Comparison of ENCODE assay signal across 1 fruit fly cellular context in the genomic region with DNA sequence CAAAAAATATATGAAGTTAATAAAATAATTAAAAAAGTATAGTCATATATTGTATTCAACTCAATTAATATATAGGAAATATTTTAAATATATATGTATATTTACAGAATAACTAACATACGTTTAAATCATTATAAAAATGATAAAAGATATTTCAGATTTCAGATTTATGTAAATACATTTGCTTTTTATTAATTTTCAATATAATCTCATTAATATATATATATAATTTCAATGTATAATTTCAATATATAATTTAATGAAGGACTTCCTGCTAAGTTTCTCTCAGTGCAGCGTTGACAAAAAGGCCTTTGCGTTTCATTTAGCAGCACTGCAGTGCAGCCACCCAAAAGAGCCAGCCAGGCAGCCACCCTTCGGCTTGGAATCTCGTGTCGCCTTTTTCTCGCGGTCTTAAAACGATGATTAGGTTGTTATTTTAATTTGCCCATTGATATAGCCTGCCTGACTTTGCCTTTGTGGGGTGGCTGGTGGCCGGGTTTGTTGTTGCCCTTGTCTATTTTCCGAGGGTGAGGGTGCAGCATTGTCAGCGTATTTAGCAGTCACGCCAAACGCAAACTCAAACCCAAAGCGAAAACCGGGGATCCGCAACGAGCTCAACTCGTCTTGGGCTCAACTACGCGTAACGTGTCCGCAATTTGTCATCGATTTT.
TF ChIP-seq lines count a peak whose summit lies in the region.

No protein-coding gene starts in this region.

TF ChIP-seq in whole organism, embryonic, 481 proteins besides CTCF, POLR2A, EP300 and RAD21 (continued from another document and continues in another):
- TF ChIP-seq pho (GFP tag; optimal IDR thresholded peaks at IDR 0.05; lab: Kevin White, UChicago) (no peak), grau (tag; optimal IDR thresholded peaks at IDR 0.05; lab: Kevin White, UChicago) (peak; percentile 57), az2 (GFP tag; optimal IDR thresholded peaks at IDR 0.05; lab: Kevin White, UChicago) (peak; percentile 5), nom (GFP tag; optimal IDR thresholded peaks at IDR 0.05; lab: Kevin White, UChicago) (no peak), HmgZ (tag; optimal IDR thresholded peaks at IDR 0.05; lab: Kevin White, UChicago) (no peak), unc-4 (GFP tag; IDR thresholded peaks at IDR 0.05; lab: Robert Waterston, UW; ENCODE audit: partially characterized antibody) (no peak), CG33557 (GFP tag; optimal IDR thresholded peaks at IDR 0.05; lab: Kevin White, UChicago) (peak; percentile 68), Ets97D (GFP tag; optimal IDR thresholded peaks at IDR 0.05; lab: Kevin White, UChicago) (no peak), Nf-YB (GFP tag; optimal IDR thresholded peaks at IDR 0.05; lab: Kevin White, UChicago) (peak; percentile 27), CG14710 (tag; optimal IDR thresholded peaks at IDR 0.05; lab: Kevin White, UChicago) (peak; percentile 72), gsb-n (tag; optimal IDR thresholded peaks at IDR 0.05; lab: Kevin White, UChicago) (peak; percentile 49), dati (GFP tag; IDR thresholded peaks at IDR 0.05; lab: Robert Waterston, UW) (no peak), schlank (tag; optimal IDR thresholded peaks at IDR 0.05; lab: Kevin White, UChicago) (no peak), Dll (GFP tag; IDR thresholded peaks at IDR 0.05; lab: Robert Waterston, UW; ENCODE audit: partially characterized antibody) (no peak), sens (GFP tag; lab: Kevin White, UChicago) (peak; percentile 31), Asciz (GFP tag; optimal IDR thresholded peaks at IDR 0.05; lab: Kevin White, UChicago) (peak; percentile 18), trh (GFP tag; optimal IDR thresholded peaks at IDR 0.05; lab: Kevin White, UChicago) (no peak), D19B (GFP tag; optimal IDR thresholded peaks at IDR 0.05; lab: Kevin White, UChicago) (no peak), CG17568 (GFP tag; optimal IDR thresholded peaks at IDR 0.05; lab: Kevin White, UChicago) (no peak), Med (GFP tag; lab: Kevin White, UChicago) (no peak), CG10543 (GFP tag; optimal IDR thresholded peaks at IDR 0.05; lab: Kevin White, UChicago) (no peak), ro (GFP tag; IDR thresholded peaks at IDR 0.05; lab: Robert Waterston, UW) (no peak), Xrp1 (GFP tag; IDR thresholded peaks at IDR 0.05; lab: Robert Waterston, UW) (peak; percentile 17; the same call in 1 of the 2 replicates), twi (tag; optimal IDR thresholded peaks at IDR 0.05; lab: Kevin White, UChicago) (peak; percentile 4), CG18011 (GFP tag; optimal IDR thresholded peaks at IDR 0.05; lab: Kevin White, UChicago) (no peak), dysf (GFP tag; IDR thresholded peaks at IDR 0.05; lab: Robert Waterston, UW) (no peak), pfk (GFP tag; optimal IDR thresholded peaks at IDR 0.05; lab: Kevin White, UChicago) (no peak), sim (GFP tag; IDR thresholded peaks at IDR 0.05; lab: Robert Waterston, UW) (no peak), CG7745 (tag; optimal IDR thresholded peaks at IDR 0.05; lab: Kevin White, UChicago) (no peak), pum (GFP tag; optimal IDR thresholded peaks at IDR 0.05; lab: Kevin White, UChicago) (no peak), jumu (GFP tag; optimal IDR thresholded peaks at IDR 0.05; lab: Kevin White, UChicago) (no peak), onecut (GFP tag; IDR thresholded peaks at IDR 0.05; lab: Robert Waterston, UW) (0 out of 2 replicates have a peak, but pooled peaks have one; percentile 25), CG9876 (GFP tag; optimal IDR thresholded peaks at IDR 0.05; lab: Kevin White, UChicago) (no peak), H2.0 (GFP tag; IDR thresholded peaks at IDR 0.05; lab: Robert Waterston, UW) (no peak), CG14014 (GFP tag; IDR thresholded peaks at IDR 0.05; lab: Robert Waterston, UW) (no peak), pan (optimal IDR thresholded peaks at IDR 0.05; lab: Kevin White, UChicago) (no peak), pan (GFP tag; optimal IDR thresholded peaks at IDR 0.05 in 1 of 2, IDR thresholded peaks at IDR 0.05 in 1 of 2) (no peak), ap (GFP tag; IDR thresholded peaks at IDR 0.05; lab: Robert Waterston, UW) (no peak), CG15601 (tag; optimal IDR thresholded peaks at IDR 0.05; lab: Kevin White, UChicago) (peak; percentile 51), run (tag; optimal IDR thresholded peaks at IDR 0.05; lab: Kevin White, UChicago) (no peak), CG31365 (tag; optimal IDR thresholded peaks at IDR 0.05; lab: Kevin White, UChicago) (no peak), Abd-B (GFP tag; optimal IDR thresholded peaks at IDR 0.05; lab: Kevin White, UChicago) (no peak), lov (optimal IDR thresholded peaks at IDR 0.05; lab: Kevin White, UChicago) (no peak), lov (GFP tag; IDR thresholded peaks at IDR 0.05; lab: Robert Waterston, UW) (no peak), Aef1 (GFP tag; IDR thresholded peaks at IDR 0.05; lab: Robert Waterston, UW) (no peak), CG13775 (GFP tag; optimal IDR thresholded peaks at IDR 0.05; lab: Kevin White, UChicago) (peak; percentile 43), CkIIα-i1 (GFP tag; IDR thresholded peaks at IDR 0.05; lab: Robert Waterston, UW) (no peak), CG12659 (GFP tag; optimal IDR thresholded peaks at IDR 0.05; lab: Kevin White, UChicago) (peak; percentile 12), Mes4 (GFP tag; optimal IDR thresholded peaks at IDR 0.05; lab: Kevin White, UChicago) (no peak), E2f1 (GFP tag; IDR thresholded peaks at IDR 0.05; lab: Robert Waterston, UW) (no peak), Bdp1 (GFP tag; optimal IDR thresholded peaks at IDR 0.05; lab: Kevin White, UChicago) (no peak), ems (GFP tag; optimal IDR thresholded peaks at IDR 0.05; lab: Kevin White, UChicago) (no peak), CG11504 (tag; optimal IDR thresholded peaks at IDR 0.05; lab: Kevin White, UChicago) (peak; percentile 66), nerfin-2 (GFP tag; IDR thresholded peaks at IDR 0.05; lab: Robert Waterston, UW; ENCODE audit: partially characterized antibody) (no peak), CG6254 (GFP tag; optimal IDR thresholded peaks at IDR 0.05; lab: Kevin White, UChicago) (peak; percentile 36), CG7839 (tag; optimal IDR thresholded peaks at IDR 0.05; lab: Kevin White, UChicago) (peak; percentile 53), CG32772 (GFP tag; IDR thresholded peaks at IDR 0.05; lab: Robert Waterston, UW) (no peak), CHES-1-like (GFP tag; optimal IDR thresholded peaks at IDR 0.05; lab: Kevin White, UChicago) (no peak), sc (optimal IDR thresholded peaks at IDR 0.05; lab: Kevin White, UChicago) (no peak), sc (GFP tag; optimal IDR thresholded peaks at IDR 0.05; lab: Kevin White, UChicago) (peak; percentile 24), lbe (GFP tag; optimal IDR thresholded peaks at IDR 0.05; lab: Kevin White, UChicago) (no peak), CG15073 (GFP tag; optimal IDR thresholded peaks at IDR 0.05; lab: Kevin White, UChicago) (no peak), CG17829 (tag; optimal IDR thresholded peaks at IDR 0.05; lab: Kevin White, UChicago) (peak; percentile 68), H15 (GFP tag; IDR thresholded peaks at IDR 0.05; lab: Robert Waterston, UW) (no peak), CG1832 (GFP tag; optimal IDR thresholded peaks at IDR 0.05; lab: Kevin White, UChicago) (no peak), CG12942 (GFP tag; optimal IDR thresholded peaks at IDR 0.05; lab: Kevin White, UChicago) (no peak), Nf-YC (tag; optimal IDR thresholded peaks at IDR 0.05; lab: Kevin White, UChicago) (peak; percentile 15), zf30C (GFP tag; optimal IDR thresholded peaks at IDR 0.05; lab: Kevin White, UChicago) (peak; percentile 74), CG10959 (GFP tag; IDR thresholded peaks at IDR 0.05; lab: Robert Waterston, UW) (no peak), Opbp (GFP tag; IDR thresholded peaks at IDR 0.05; lab: Robert Waterston, UW; ENCODE audit: partially characterized antibody) (no peak), CG12236 (GFP tag; optimal IDR thresholded peaks at IDR 0.05; lab: Kevin White, UChicago) (no peak), ewg (GFP tag; optimal IDR thresholded peaks at IDR 0.05; lab: Kevin White, UChicago) (no peak), hb (GFP tag; IDR thresholded peaks at IDR 0.05; lab: Robert Waterston, UW; ENCODE audit: partially characterized antibody) (no peak), Hr78 (GFP tag; optimal IDR thresholded peaks at IDR 0.05; lab: Kevin White, UChicago) (no peak), Sox102F (GFP tag; optimal IDR thresholded peaks at IDR 0.05; lab: Kevin White, UChicago) (peak; percentile 35), Chrac-16 (GFP tag; optimal IDR thresholded peaks at IDR 0.05; lab: Kevin White, UChicago) (no peak), CG11695 (GFP tag; IDR thresholded peaks at IDR 0.05; lab: Robert Waterston, UW) (no peak), CG32767 (GFP tag; IDR thresholded peaks at IDR 0.05; lab: Robert Waterston, UW) (no peak), chinmo (GFP tag; IDR thresholded peaks at IDR 0.05; lab: Robert Waterston, UW; ENCODE audit: partially characterized antibody) (no peak), CG30403 (GFP tag; optimal IDR thresholded peaks at IDR 0.05; lab: Kevin White, UChicago) (no peak), CG2202 (tag; optimal IDR thresholded peaks at IDR 0.05; lab: Kevin White, UChicago) (peak; percentile 18), dan (GFP tag; IDR thresholded peaks at IDR 0.05; lab: Robert Waterston, UW) (no peak), Optix (GFP tag; IDR thresholded peaks at IDR 0.05; lab: Robert Waterston, UW) (no peak), eve (GFP tag; optimal IDR thresholded peaks at IDR 0.05; lab: Kevin White, UChicago) (no peak), slp2 (GFP tag; optimal IDR thresholded peaks at IDR 0.05; lab: Kevin White, UChicago) (no peak), wek (GFP tag; optimal IDR thresholded peaks at IDR 0.05; lab: Kevin White, UChicago) (no peak), Sox100B (GFP tag; optimal IDR thresholded peaks at IDR 0.05; lab: Kevin White, UChicago) (peak; percentile 73), CG11247 (GFP tag; IDR thresholded peaks at IDR 0.05; lab: Robert Waterston, UW) (no peak), zfh2 (GFP tag; optimal IDR thresholded peaks at IDR 0.05; lab: Kevin White, UChicago) (no peak), Tbp (GFP tag; optimal IDR thresholded peaks at IDR 0.05; lab: Kevin White, UChicago) (no peak), CG12071 (GFP tag; optimal IDR thresholded peaks at IDR 0.05; lab: Kevin White, UChicago) (no peak), shn (GFP tag; optimal IDR thresholded peaks at IDR 0.05; lab: Kevin White, UChicago) (no peak), cg (GFP tag; optimal IDR thresholded peaks at IDR 0.05; lab: Kevin White, UChicago) (no peak), ttk (GFP tag; IDR thresholded peaks at IDR 0.05; lab: Robert Waterston, UW) (no peak), CG4617 (GFP tag; optimal IDR thresholded peaks at IDR 0.05; lab: Kevin White, UChicago; ENCODE audit: borderline replicate concordance) (no peak), CG11560 (tag; IDR thresholded peaks at IDR 0.05; lab: Robert Waterston, UW) (no peak), zen (tag; optimal IDR thresholded peaks at IDR 0.05; lab: Kevin White, UChicago) (no peak), B-H2 (GFP tag; optimal IDR thresholded peaks at IDR 0.05; lab: Kevin White, UChicago) (no peak), CG1233 (GFP tag; optimal IDR thresholded peaks at IDR 0.05; lab: Kevin White, UChicago) (peak; percentile 14), CG7372 (GFP tag; IDR thresholded peaks at IDR 0.05; lab: Robert Waterston, UW) (no peak), CG12769 (tag; optimal IDR thresholded peaks at IDR 0.05; lab: Kevin White, UChicago) (no peak), bsh (GFP tag; optimal IDR thresholded peaks at IDR 0.05; lab: Kevin White, UChicago) (peak in 1 of 2 experiments; percentile 39), mld (GFP tag; IDR thresholded peaks at IDR 0.05; lab: Robert Waterston, UW; ENCODE audit: partially characterized antibody) (no peak), CG7786 (GFP tag; optimal IDR thresholded peaks at IDR 0.05; lab: Kevin White, UChicago) (no peak), B-H1 (GFP tag; IDR thresholded peaks at IDR 0.05; lab: Robert Waterston, UW) (no peak), CG31224 (GFP tag; IDR thresholded peaks at IDR 0.05; lab: Robert Waterston, UW) (no peak), CG31441 (GFP tag; IDR thresholded peaks at IDR 0.05; lab: Robert Waterston, UW) (peak; percentile 72), CG10209 (GFP tag; optimal IDR thresholded peaks at IDR 0.05; lab: Kevin White, UChicago) (peak; percentile 45), Fer3 (tag; optimal IDR thresholded peaks at IDR 0.05; lab: Kevin White, UChicago) (no peak), tup (GFP tag; optimal IDR thresholded peaks at IDR 0.05; lab: Kevin White, UChicago) (no peak), gcm (GFP tag; optimal IDR thresholded peaks at IDR 0.05; lab: Kevin White, UChicago) (peak; percentile 36), dmrt99B (tag; optimal IDR thresholded peaks at IDR 0.05; lab: Kevin White, UChicago) (peak; percentile 56), CG13424 (tag; optimal IDR thresholded peaks at IDR 0.05; lab: Kevin White, UChicago) (peak; percentile 58), CG16863 (GFP tag; optimal IDR thresholded peaks at IDR 0.05; lab: Kevin White, UChicago) (no peak), Adf1 (GFP tag; IDR thresholded peaks at IDR 0.05; lab: Robert Waterston, UW) (no peak), CG10321 (GFP tag; IDR thresholded peaks at IDR 0.05; lab: Robert Waterston, UW) (0 out of 2 replicates have a peak, but pooled peaks have one; percentile 14), CG17328 (GFP tag; IDR thresholded peaks at IDR 0.05; lab: Robert Waterston, UW) (no peak), chm (GFP tag; IDR thresholded peaks at IDR 0.05; lab: Robert Waterston, UW) (no peak), CG4424 (GFP tag; optimal IDR thresholded peaks at IDR 0.05; lab: Kevin White, UChicago) (peak; percentile 28), inv (GFP tag; IDR thresholded peaks at IDR 0.05; lab: Robert Waterston, UW; ENCODE audit: partially characterized antibody) (no peak), CG6765 (GFP tag; optimal IDR thresholded peaks at IDR 0.05; lab: Kevin White, UChicago) (no peak), fd3F (GFP tag; optimal IDR thresholded peaks at IDR 0.05; lab: Kevin White, UChicago) (no peak), CG14965 (GFP tag; optimal IDR thresholded peaks at IDR 0.05; lab: Kevin White, UChicago; ENCODE audit: borderline replicate concordance) (no peak), toy (GFP tag; IDR thresholded peaks at IDR 0.05; lab: Robert Waterston, UW) (no peak), CG10267 (tag; optimal IDR thresholded peaks at IDR 0.05; lab: Kevin White, UChicago) (peak; percentile 61), CG3995 (GFP tag; optimal IDR thresholded peaks at IDR 0.05; lab: Kevin White, UChicago) (no peak), CG1602 (GFP tag; optimal IDR thresholded peaks at IDR 0.05; lab: Kevin White, UChicago) (peak; percentile 16), oc (tag; optimal IDR thresholded peaks at IDR 0.05; lab: Kevin White, UChicago) (peak; percentile 42), Scr (GFP tag; IDR thresholded peaks at IDR 0.05; lab: Robert Waterston, UW; ENCODE audit: partially characterized antibody) (no peak)
